Fruit fly (Drosophila melanogaster) whole organism, embryonic: ENCODE data around the gene CG15296.

Experiments used
- CG10209 ChIP-seq: fragments of 200-800 bp; sonication (Bioruptor generic); optimal IDR thresholded peaks from 3 replicates; lab custom pipeline; 2017; ENCODE audit warnings: missing biosample characterization, mild to moderate bottlenecking, missing genetic modification characterization, missing genetic modification reagents
- CG11696 ChIP-seq: fragments of 200-800 bp; sonication (Bioruptor generic); IDR thresholded peaks from 2 replicates; pipeline ENCODE4 v1.3.6; 2022; ENCODE audit warnings: missing biosample characterization, missing genetic modification characterization
- CG11723 ChIP-seq: fragments of 200-800 bp; sonication (Bioruptor generic); optimal IDR thresholded peaks from 2 replicates; lab custom pipeline; 2017; ENCODE audit warnings: missing biosample characterization, mild to moderate bottlenecking, missing genetic modification characterization
- CG14014 ChIP-seq: fragments of 200-800 bp; sonication (Bioruptor generic); IDR thresholded peaks from 2 replicates; pipeline ENCODE4 v1.3.6; 2022; ENCODE audit warnings: missing biosample characterization, missing genetic modification characterization
- CG14965 ChIP-seq: fragments of 200-800 bp; sonication (Bioruptor generic); optimal IDR thresholded peaks from 2 replicates; lab custom pipeline; 2016; ENCODE audit warnings: missing biosample characterization, missing genetic modification characterization, borderline replicate concordance
- CG1603 ChIP-seq: fragments of 200-800 bp; sonication (Bioruptor generic); optimal IDR thresholded peaks from 2 replicates; lab custom pipeline; 2019; ENCODE audit warnings: missing biosample characterization, mild to moderate bottlenecking, missing genetic modification characterization, moderate library complexity
- CG17328 ChIP-seq: fragments of 200-800 bp; sonication (Bioruptor generic); IDR thresholded peaks from 2 replicates; pipeline ENCODE4 v1.3.6; 2022; ENCODE audit warnings: missing biosample characterization, missing genetic modification characterization
- CG17829 ChIP-seq: fragments of 200-800 bp; optimal IDR thresholded peaks from 2 replicates; lab custom pipeline; 2019; ENCODE audit warnings: missing biosample characterization, mild to moderate bottlenecking, missing genetic modification characterization, moderate library complexity
- CG4707 ChIP-seq: fragments of 200-800 bp; sonication (Bioruptor generic); optimal IDR thresholded peaks from 2 replicates; lab custom pipeline; 2018; ENCODE audit warnings: missing biosample characterization, mild to moderate bottlenecking, missing genetic modification characterization, moderate library complexity
- CG4820 ChIP-seq: fragments of 200-800 bp; sonication (Bioruptor generic); optimal IDR thresholded peaks from 3 replicates; lab custom pipeline; 2016; ENCODE audit warnings: missing biosample characterization, missing genetic modification characterization
- CG5180 ChIP-seq: fragments of 200-800 bp; sonication (Bioruptor generic); optimal IDR thresholded peaks from 3 replicates; lab custom pipeline; 2017; ENCODE audit warnings: missing biosample characterization, missing genetic modification characterization, mild to moderate bottlenecking, moderate library complexity, missing genetic modification reagents
- CG6272 ChIP-seq: fragments of 200-800 bp; sonication (Bioruptor generic); IDR thresholded peaks from 2 replicates; pipeline ENCODE4 v1.3.6; 2022; ENCODE audit warnings: missing biosample characterization, missing genetic modification characterization
- CG6813 ChIP-seq: fragments of 200-800 bp; sonication (Bioruptor generic); optimal IDR thresholded peaks from 2 replicates; lab custom pipeline; 2017; ENCODE audit warnings: missing biosample characterization, missing genetic modification characterization, mild to moderate bottlenecking, moderate library complexity, missing genetic modification reagents
- CkIIα-i1 ChIP-seq: fragments of 200-800 bp; sonication (Bioruptor generic); IDR thresholded peaks from 2 replicates; pipeline ENCODE4 v1.3.6; 2022; ENCODE audit warnings: missing biosample characterization, missing genetic modification characterization
- D ChIP-seq, 2 experiments: fragments of 200-800 bp in 1 of 2; fragments of >200 bp in 1 of 2; sonication (Bioruptor generic) in 1 of 2; optimal IDR thresholded peaks; 2 replicates in 1 of 2; 3 replicates in 1 of 2; lab custom pipeline; 2017; ENCODE audit warnings: mild to moderate bottlenecking in 1 of 2, missing biosample characterization in 1 of 2, missing genetic modification characterization in 1 of 2, missing genetic modification reagents in 1 of 2
- Dll ChIP-seq: fragments of 200-800 bp; sonication (Bioruptor generic); IDR thresholded peaks from 4 replicates; pipeline ENCODE4 v1.3.6; 2022; ENCODE audit warnings: missing biosample characterization, missing genetic modification characterization; ENCODE audit not compliant: partially characterized antibody
- E2f2 ChIP-seq: fragments of 200-800 bp; sonication (Bioruptor generic); IDR thresholded peaks from 2 replicates; pipeline ENCODE4 v1.3.6; 2022; ENCODE audit warnings: missing biosample characterization, missing genetic modification characterization
- ERR ChIP-seq: fragments of 200-800 bp; sonication (Bioruptor generic); optimal IDR thresholded peaks from 2 replicates; lab custom pipeline; 2016; ENCODE audit warnings: missing biosample characterization, missing genetic modification characterization
- HLH3B ChIP-seq: fragments of 200-800 bp; sonication (Bioruptor generic); IDR thresholded peaks from 2 replicates; pipeline ENCODE4 v1.3.6; 2022; ENCODE audit warnings: missing biosample characterization, missing genetic modification characterization
- HmgZ ChIP-seq: fragments of 200-800 bp; sonication (Bioruptor generic); optimal IDR thresholded peaks from 2 replicates; lab custom pipeline; 2018; ENCODE audit warnings: missing biosample characterization, mild to moderate bottlenecking, missing genetic modification characterization
- Hr51 ChIP-seq, 2 experiments: fragments of 200-800 bp; sonication (Bioruptor generic); optimal IDR thresholded peaks; 2 replicates in 1 of 2; 3 replicates in 1 of 2; lab custom pipeline; 2016 to 2018; ENCODE audit warnings: missing biosample characterization in 2 of 2, missing genetic modification characterization in 2 of 2, mild to moderate bottlenecking in 1 of 2, moderate library complexity in 1 of 2
- Lhr ChIP-seq: fragments of 200-800 bp; sonication (Bioruptor generic); optimal IDR thresholded peaks from 3 replicates; lab custom pipeline; 2017; ENCODE audit warnings: mild to moderate bottlenecking, missing biosample characterization, missing genetic modification reagents, missing genetic modification characterization
- Oli ChIP-seq: fragments of 200-800 bp; sonication (Bioruptor generic); optimal IDR thresholded peaks from 2 replicates; lab custom pipeline; 2018; ENCODE audit warnings: missing biosample characterization, mild to moderate bottlenecking, missing genetic modification characterization, moderate library complexity
- Rfx ChIP-seq: fragments of 200-800 bp; sonication (Bioruptor generic); IDR thresholded peaks from 2 replicates; pipeline ENCODE4 v1.3.6; 2022; ENCODE audit warnings: missing biosample characterization, missing genetic modification characterization
- Sry-β ChIP-seq: fragments of 200-800 bp; sonication (Bioruptor generic); optimal IDR thresholded peaks from 2 replicates; lab custom pipeline; 2018; ENCODE audit warnings: missing biosample characterization, mild to moderate bottlenecking, missing genetic modification characterization, moderate library complexity
- Trl ChIP-seq, 3 experiments: fragments of >200 bp in 2 of 3; fragments of 200-800 bp in 1 of 3; sonication (Bioruptor generic) in 1 of 3; optimal IDR thresholded peaks; 2 replicates in 1 of 3; 3 replicates in 2 of 3; lab custom pipeline; 2016 to 2017; ENCODE audit warnings: missing biosample characterization in 1 of 3, missing genetic modification characterization in 1 of 3
- Usf ChIP-seq: fragments of 200-800 bp; sonication (Bioruptor generic); optimal IDR thresholded peaks from 2 replicates; lab custom pipeline; 2017; ENCODE audit warnings: missing genotype, missing biosample characterization, missing genetic modification characterization
- YL-1 ChIP-seq: fragments of 200-800 bp; sonication (Bioruptor generic); optimal IDR thresholded peaks from 3 replicates; lab custom pipeline; 2017; ENCODE audit warnings: missing biosample characterization, mild to moderate bottlenecking, missing genetic modification characterization
- aop ChIP-seq: fragments of 200-800 bp; sonication (Bioruptor generic); IDR thresholded peaks from 2 replicates; pipeline ENCODE4 v1.3.6; 2022; ENCODE audit warnings: missing biosample characterization, missing genetic modification characterization
- chm ChIP-seq: fragments of 200-800 bp; sonication (Bioruptor generic); IDR thresholded peaks from 2 replicates; pipeline ENCODE4 v1.3.6; 2022; ENCODE audit warnings: missing biosample characterization, missing genetic modification characterization
- emc ChIP-seq: fragments of 200-800 bp; sonication (Bioruptor generic); optimal IDR thresholded peaks from 2 replicates; lab custom pipeline; 2016; ENCODE audit warnings: missing biosample characterization, missing genetic modification characterization
- ftz-f1 ChIP-seq: fragments of 200-800 bp; sonication (Bioruptor generic); optimal IDR thresholded peaks from 2 replicates; lab custom pipeline; 2016; ENCODE audit warnings: missing biosample characterization, missing genetic modification characterization
- fu2 ChIP-seq: fragments of 200-800 bp; sonication (Bioruptor generic); optimal IDR thresholded peaks from 2 replicates; lab custom pipeline; 2016; ENCODE audit warnings: missing biosample characterization, missing genetic modification characterization
- her ChIP-seq: fragments of 200-800 bp; sonication (Bioruptor generic); optimal IDR thresholded peaks from 2 replicates; lab custom pipeline; 2016; ENCODE audit warnings: missing biosample characterization, missing genetic modification characterization
- hth ChIP-seq: fragments of >200 bp; optimal IDR thresholded peaks from 2 replicates; lab custom pipeline; 2017; ENCODE audit warnings: inconsistent platforms
- jing ChIP-seq: fragments of 200-800 bp; sonication (Bioruptor generic); optimal IDR thresholded peaks from 2 replicates; lab custom pipeline; 2018; ENCODE audit warnings: missing biosample characterization, mild to moderate bottlenecking, missing genetic modification characterization
- kay ChIP-seq: fragments of 200-800 bp; sonication (Bioruptor generic); optimal IDR thresholded peaks from 2 replicates; lab custom pipeline; 2016; ENCODE audit warnings: missing biosample characterization, missing genetic modification characterization
- ken ChIP-seq: fragments of 200-800 bp; sonication (Bioruptor generic); IDR thresholded peaks from 3 replicates; pipeline ENCODE4 v1.3.6; 2022; ENCODE audit warnings: missing biosample characterization, missing genetic modification characterization
- nerfin-2 ChIP-seq: fragments of 200-800 bp; sonication (Bioruptor generic); IDR thresholded peaks from 2 replicates; pipeline ENCODE4 v1.3.6; 2022; ENCODE audit warnings: missing biosample characterization, missing genetic modification characterization; ENCODE audit not compliant: partially characterized antibody
- run ChIP-seq: fragments of 200-800 bp; sonication (Bioruptor generic); optimal IDR thresholded peaks from 3 replicates; lab custom pipeline; 2018; ENCODE audit warnings: missing biosample characterization, mild to moderate bottlenecking, missing genetic modification characterization
- sim ChIP-seq: fragments of 200-800 bp; sonication (Bioruptor generic); IDR thresholded peaks from 2 replicates; pipeline ENCODE4 v1.3.6; 2022; ENCODE audit warnings: missing biosample characterization, missing genetic modification characterization
- sna ChIP-seq: fragments of 200-800 bp; sonication (Bioruptor generic); IDR thresholded peaks from 2 replicates; pipeline ENCODE4 v1.3.6; 2022; ENCODE audit warnings: missing biosample characterization, missing genetic modification characterization; ENCODE audit not compliant: partially characterized antibody
- sob ChIP-seq: fragments of 200-800 bp; sonication (Bioruptor generic); IDR thresholded peaks from 2 replicates; pipeline ENCODE4 v1.3.6; 2022; ENCODE audit warnings: missing biosample characterization, missing genetic modification characterization
- stc ChIP-seq: fragments of 200-800 bp; sonication (Bioruptor generic); IDR thresholded peaks from 2 replicates; pipeline ENCODE4 v1.3.6; 2022; ENCODE audit warnings: missing biosample characterization, missing genetic modification characterization
- tgo ChIP-seq: fragments of 200-800 bp; sonication (Bioruptor generic); IDR thresholded peaks from 3 replicates; pipeline ENCODE4 v1.3.6; 2022; ENCODE audit warnings: missing biosample characterization, missing genetic modification characterization
- tll ChIP-seq, 2 experiments: fragments of 200-800 bp in 1 of 2; fragments of >200 bp in 1 of 2; sonication (Bioruptor generic) in 1 of 2; optimal IDR thresholded peaks; 2 replicates each; lab custom pipeline; 2017 to 2019; ENCODE audit warnings: missing biosample characterization in 2 of 2, missing genetic modification characterization in 2 of 2, mild to moderate bottlenecking in 1 of 2, moderate library complexity in 1 of 2
- tna ChIP-seq: fragments of 200-800 bp; sonication (Bioruptor generic); IDR thresholded peaks from 2 replicates; pipeline ENCODE4 v1.3.6; 2022; ENCODE audit warnings: missing biosample characterization, missing genetic modification characterization; ENCODE audit not compliant: partially characterized antibody
- tx ChIP-seq: fragments of 200-800 bp; sonication (Bioruptor generic); optimal IDR thresholded peaks from 2 replicates; lab custom pipeline; 2016; ENCODE audit warnings: missing biosample characterization, missing genetic modification characterization
- unpg ChIP-seq: fragments of 200-800 bp; sonication (Bioruptor generic); optimal IDR thresholded peaks from 3 replicates; lab custom pipeline; 2018; ENCODE audit warnings: missing biosample characterization, mild to moderate bottlenecking, missing genetic modification characterization, moderate library complexity

The CG15296 gene

dm6 chrX:10585158-10585634 is 18.8 kb upstream of the CG15296 start, which contains the start of gene spri (continued):
- peak; percentile 6 for TF ChIP-seq unpg (GFP tag; lab: Kevin White, UChicago)
- no peak for TF ChIP-seq Sry-β (GFP tag; lab: Kevin White, UChicago)
- peak; percentile 97 for TF ChIP-seq CG5180 (GFP tag; lab: Kevin White, UChicago)
- TF ChIP-seq tna (GFP tag; lab: Robert Waterston, UW): 0 out of 2 replicates have a peak, but pooled peaks have one; percentile 22
- no peak for TF ChIP-seq tx
- TF ChIP-seq E2f2 (GFP tag; lab: Robert Waterston, UW): no peak
- peak; percentile 2 for TF ChIP-seq ftz-f1
- TF ChIP-seq ERR (GFP tag; lab: Kevin White, UChicago): no peak
- TF ChIP-seq CG11723: no peak
- TF ChIP-seq CG10209 (GFP tag; lab: Kevin White, UChicago): no peak
- TF ChIP-seq Hr51 (GFP tag; optimal IDR thresholded peaks at IDR 0.05; lab: Kevin White, UChicago): peak in 1 of 2 experiments; percentile 33
- TF ChIP-seq CG17829 (tag; lab: Kevin White, UChicago): no peak
- no peak for TF ChIP-seq jing (GFP tag; lab: Kevin White, UChicago)
- TF ChIP-seq ken (GFP tag; lab: Robert Waterston, UW): peak; percentile 34; the same call in 1 of the 3 replicates
- no peak for TF ChIP-seq D (optimal IDR thresholded peaks at IDR 0.05; lab: Kevin White, UChicago)
- TF ChIP-seq D (GFP tag; optimal IDR thresholded peaks at IDR 0.05; lab: Kevin White, UChicago): no peak
- TF ChIP-seq Rfx (GFP tag; lab: Robert Waterston, UW): peak; percentile 43
- no peak for TF ChIP-seq Oli (tag; lab: Kevin White, UChicago)
- no peak for TF ChIP-seq CG6813 (GFP tag; lab: Kevin White, UChicago)
- no peak for TF ChIP-seq CG4707 (GFP tag; lab: Kevin White, UChicago)
- TF ChIP-seq CG11696 (GFP tag; lab: Robert Waterston, UW): no peak
- TF ChIP-seq tll (GFP tag; optimal IDR thresholded peaks at IDR 0.05; lab: Kevin White, UChicago): no peak
- no peak for TF ChIP-seq chm (GFP tag; lab: Robert Waterston, UW)
- TF ChIP-seq Dll (GFP tag; lab: Robert Waterston, UW): no peak
- no peak for TF ChIP-seq sim (GFP tag; lab: Robert Waterston, UW)
- 0 out of 2 replicates have a peak, but pooled peaks have one; percentile 37 for TF ChIP-seq HLH3B (GFP tag; lab: Robert Waterston, UW)
- TF ChIP-seq CkIIα-i1 (GFP tag; lab: Robert Waterston, UW): no peak
- TF ChIP-seq CG6272 (GFP tag; lab: Robert Waterston, UW): no peak
- peak; percentile 17 for TF ChIP-seq her (GFP tag; lab: Kevin White, UChicago)
- TF ChIP-seq sob (GFP tag; lab: Robert Waterston, UW): no peak
- no peak for TF ChIP-seq fu2
- no peak for TF ChIP-seq CG4820
- TF ChIP-seq emc (GFP tag; lab: Kevin White, UChicago): no peak
- no peak for TF ChIP-seq run (tag; lab: Kevin White, UChicago)
- 0 out of 2 replicates have a peak, but pooled peaks have one; percentile 21 for TF ChIP-seq stc (GFP tag; lab: Robert Waterston, UW)
- TF ChIP-seq Trl (optimal IDR thresholded peaks at IDR 0.05; lab: Kevin White, UChicago): no peak
- TF ChIP-seq Trl (GFP tag; optimal IDR thresholded peaks at IDR 0.05; lab: Kevin White, UChicago): no peak
- TF ChIP-seq HmgZ (tag; lab: Kevin White, UChicago): peak; percentile 25
- peak; percentile 36 for TF ChIP-seq CG1603 (tag; lab: Kevin White, UChicago)
- TF ChIP-seq tgo (GFP tag; lab: Robert Waterston, UW): no peak
- TF ChIP-seq nerfin-2 (GFP tag; lab: Robert Waterston, UW): no peak
- no peak for TF ChIP-seq aop (GFP tag; lab: Robert Waterston, UW)
- no peak for TF ChIP-seq Usf (GFP tag; lab: Kevin White, UChicago)
- TF ChIP-seq Lhr (GFP tag; lab: Kevin White, UChicago): no peak
- no peak for TF ChIP-seq kay (GFP tag; lab: Kevin White, UChicago)
- 0 out of 2 replicates have a peak, but pooled peaks have one; percentile 18 for TF ChIP-seq sna (GFP tag; lab: Robert Waterston, UW)
- TF ChIP-seq hth (lab: Kevin White, UChicago): no peak
- TF ChIP-seq YL-1: no peak
- no peak for TF ChIP-seq CG14014 (GFP tag; lab: Robert Waterston, UW)
- TF ChIP-seq CG17328 (GFP tag; lab: Robert Waterston, UW): 0 out of 2 replicates have a peak, but pooled peaks have one; percentile 19
- no peak for TF ChIP-seq CG14965
